2 fruit fly cellular contexts compared by ENCODE assay signal in the genomic region with DNA sequence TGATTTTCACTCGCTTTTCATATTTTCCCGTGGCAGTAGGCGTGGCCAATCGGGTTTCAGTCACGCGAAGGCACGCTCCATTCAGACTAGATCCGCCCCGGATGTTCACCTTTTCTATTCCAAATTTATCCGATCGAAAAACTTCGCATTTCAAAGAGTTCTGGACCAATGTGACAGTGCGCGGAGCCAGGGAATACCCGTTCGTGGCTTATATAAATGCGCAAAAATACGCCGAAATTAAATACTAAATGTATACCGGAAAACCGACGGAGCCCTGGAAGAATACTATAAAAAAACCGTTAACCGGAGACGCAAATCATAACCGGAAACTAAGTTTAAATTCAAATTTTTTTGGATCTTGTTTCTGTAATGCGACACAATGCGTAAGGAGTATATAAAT.
TF ChIP-seq lines count a peak whose summit lies in the region.

A gene (minus strand): TSS at position 181 of the 400 bp plus-strand sequence.

TF ChIP-seq in whole organism, embryonic, 481 proteins besides CTCF, POLR2A, EP300 and RAD21 (continued from another document and continues in another):
- TF ChIP-seq Sox102F (GFP tag; optimal IDR thresholded peaks at IDR 0.05; lab: Kevin White, UChicago): no peak
- TF ChIP-seq dysf (GFP tag; IDR thresholded peaks at IDR 0.05; lab: Robert Waterston, UW): peak; percentile 64; the same call in 2 of the 3 replicates
- TF ChIP-seq Gug (GFP tag; IDR thresholded peaks at IDR 0.05; lab: Robert Waterston, UW): no peak
- peak; percentile 47 for TF ChIP-seq Sry-δ (GFP tag; optimal IDR thresholded peaks at IDR 0.05; lab: Kevin White, UChicago)
- TF ChIP-seq CG4854 (GFP tag; optimal IDR thresholded peaks at IDR 0.05; lab: Kevin White, UChicago): peak; percentile 18
- TF ChIP-seq CG17361 (GFP tag; IDR thresholded peaks at IDR 0.05; lab: Robert Waterston, UW): peak; percentile 60; the same call in 1 of the 3 replicates
- no peak for TF ChIP-seq TFAM (GFP tag; optimal IDR thresholded peaks at IDR 0.05; lab: Kevin White, UChicago)
- peak; percentile 89 for TF ChIP-seq MESR4 (GFP tag; optimal IDR thresholded peaks at IDR 0.05; lab: Kevin White, UChicago)
- no peak for TF ChIP-seq NC2α (GFP tag; optimal IDR thresholded peaks at IDR 0.05; lab: Kevin White, UChicago)
- TF ChIP-seq fd3F (GFP tag; optimal IDR thresholded peaks at IDR 0.05; lab: Kevin White, UChicago): peak; percentile 10
- 0 out of 2 replicates have a peak, but pooled peaks have one; percentile 4 for TF ChIP-seq sim (GFP tag; IDR thresholded peaks at IDR 0.05; lab: Robert Waterston, UW)
- TF ChIP-seq tin (GFP tag; optimal IDR thresholded peaks at IDR 0.05; lab: Kevin White, UChicago): peak; percentile 9
- TF ChIP-seq Dll (GFP tag; IDR thresholded peaks at IDR 0.05; lab: Robert Waterston, UW; ENCODE audit: partially characterized antibody): no peak
- no peak for TF ChIP-seq Lim3 (GFP tag; IDR thresholded peaks at IDR 0.05; lab: Robert Waterston, UW)
- TF ChIP-seq CG17385 (GFP tag; optimal IDR thresholded peaks at IDR 0.05; lab: Kevin White, UChicago): peak; percentile 48
- peak; percentile 49 for TF ChIP-seq CG30403 (GFP tag; optimal IDR thresholded peaks at IDR 0.05; lab: Kevin White, UChicago)
- peak; percentile 48 for TF ChIP-seq CG6813 (GFP tag; optimal IDR thresholded peaks at IDR 0.05; lab: Kevin White, UChicago)
- peak; percentile 15; the same call in 1 of the 2 replicates for TF ChIP-seq wdn (GFP tag; IDR thresholded peaks at IDR 0.05; lab: Robert Waterston, UW)
- no peak for TF ChIP-seq CG6254 (GFP tag; optimal IDR thresholded peaks at IDR 0.05; lab: Kevin White, UChicago)
- peak; percentile 32 for TF ChIP-seq disco-r (GFP tag; optimal IDR thresholded peaks at IDR 0.05; lab: Kevin White, UChicago)
- no peak for TF ChIP-seq CG8765 (GFP tag; IDR thresholded peaks at IDR 0.05; lab: Robert Waterston, UW)
- peak; percentile 5; the same call in 1 of the 2 replicates for TF ChIP-seq Xrp1 (GFP tag; IDR thresholded peaks at IDR 0.05; lab: Robert Waterston, UW)
- TF ChIP-seq CG32532 (GFP tag; IDR thresholded peaks at IDR 0.05; lab: Robert Waterston, UW): peak; percentile 63
- no peak for TF ChIP-seq otp (GFP tag; IDR thresholded peaks at IDR 0.05; lab: Robert Waterston, UW)
- TF ChIP-seq Asciz (GFP tag; optimal IDR thresholded peaks at IDR 0.05; lab: Kevin White, UChicago): peak; percentile 50
- TF ChIP-seq grn (GFP tag; optimal IDR thresholded peaks at IDR 0.05; lab: Kevin White, UChicago): peak; percentile 44
- no peak for TF ChIP-seq CG3065 (GFP tag; optimal IDR thresholded peaks at IDR 0.05; lab: Kevin White, UChicago)
- no peak for TF ChIP-seq ro (GFP tag; IDR thresholded peaks at IDR 0.05; lab: Robert Waterston, UW)
- no peak for TF ChIP-seq Ravus (GFP tag; IDR thresholded peaks at IDR 0.05; lab: Robert Waterston, UW)
- no peak for TF ChIP-seq CG6175 (GFP tag; IDR thresholded peaks at IDR 0.05; lab: Robert Waterston, UW)
- TF ChIP-seq CG10565 (GFP tag; optimal IDR thresholded peaks at IDR 0.05; lab: Kevin White, UChicago): no peak
- TF ChIP-seq Dfd (GFP tag; optimal IDR thresholded peaks at IDR 0.05; lab: Kevin White, UChicago): no peak
- peak; percentile 76 for TF ChIP-seq caup (GFP tag; optimal IDR thresholded peaks at IDR 0.05; lab: Kevin White, UChicago; ENCODE audit: severe bottlenecking)
- TF ChIP-seq CG1529 (GFP tag; optimal IDR thresholded peaks at IDR 0.05; lab: Kevin White, UChicago): peak; percentile 7
- no peak for TF ChIP-seq sc (optimal IDR thresholded peaks at IDR 0.05; lab: Kevin White, UChicago)
- TF ChIP-seq sc (GFP tag; optimal IDR thresholded peaks at IDR 0.05; lab: Kevin White, UChicago): no peak
- TF ChIP-seq CG12299 (tag; optimal IDR thresholded peaks at IDR 0.05; lab: Kevin White, UChicago): peak; percentile 48
- TF ChIP-seq CG8089 (GFP tag; optimal IDR thresholded peaks at IDR 0.05; lab: Kevin White, UChicago): no peak
- 0 out of 2 replicates have a peak, but pooled peaks have one; percentile 24 for TF ChIP-seq hbn (GFP tag; IDR thresholded peaks at IDR 0.05; lab: Robert Waterston, UW; ENCODE audit: partially characterized antibody)
- TF ChIP-seq Hsf (GFP tag; optimal IDR thresholded peaks at IDR 0.05; lab: Kevin White, UChicago): peak; percentile 60
- no peak for TF ChIP-seq CG12155 (GFP tag; optimal IDR thresholded peaks at IDR 0.05; lab: Kevin White, UChicago)
- peak; percentile 31 for TF ChIP-seq pho (GFP tag; optimal IDR thresholded peaks at IDR 0.05; lab: Kevin White, UChicago)
- no peak for TF ChIP-seq run (tag; optimal IDR thresholded peaks at IDR 0.05; lab: Kevin White, UChicago)
- TF ChIP-seq eyg (GFP tag; optimal IDR thresholded peaks at IDR 0.05; lab: Kevin White, UChicago): peak; percentile 78
- TF ChIP-seq CG11560 (tag; IDR thresholded peaks at IDR 0.05; lab: Robert Waterston, UW): no peak
- TF ChIP-seq fu2 (GFP tag; optimal IDR thresholded peaks at IDR 0.05; lab: Kevin White, UChicago): no peak
- no peak for TF ChIP-seq CG16815 (GFP tag; optimal IDR thresholded peaks at IDR 0.05; lab: Kevin White, UChicago)
- peak; percentile 45 for TF ChIP-seq CG10979 (tag; optimal IDR thresholded peaks at IDR 0.05; lab: Kevin White, UChicago)
- TF ChIP-seq tna (GFP tag; IDR thresholded peaks at IDR 0.05; lab: Robert Waterston, UW; ENCODE audit: partially characterized antibody): no peak
- TF ChIP-seq Atf6 (GFP tag; IDR thresholded peaks at IDR 0.05; lab: Robert Waterston, UW): no peak
- no peak for TF ChIP-seq CG17612 (GFP tag; IDR thresholded peaks at IDR 0.05; lab: Robert Waterston, UW)
- TF ChIP-seq salm (tag; optimal IDR thresholded peaks at IDR 0.05; lab: Kevin White, UChicago): peak; percentile 66
- peak; percentile 32; the same call in 1 of the 2 replicates for TF ChIP-seq Ptx1 (GFP tag; IDR thresholded peaks at IDR 0.05; lab: Robert Waterston, UW)
- no peak for TF ChIP-seq CG9932 (GFP tag; IDR thresholded peaks at IDR 0.05; lab: Robert Waterston, UW)
- peak; percentile 66 for TF ChIP-seq CG10431 (GFP tag; optimal IDR thresholded peaks at IDR 0.05; lab: Kevin White, UChicago)
- no peak for TF ChIP-seq CG14860 (GFP tag; IDR thresholded peaks at IDR 0.05; lab: Robert Waterston, UW; ENCODE audit: partially characterized antibody)
- peak; percentile 29 for TF ChIP-seq CG15011 (GFP tag; optimal IDR thresholded peaks at IDR 0.05; lab: Kevin White, UChicago)
- no peak for TF ChIP-seq CG10959 (GFP tag; IDR thresholded peaks at IDR 0.05; lab: Robert Waterston, UW)
- TF ChIP-seq bsh (GFP tag; optimal IDR thresholded peaks at IDR 0.05; lab: Kevin White, UChicago): peak in 1 of 2 experiments; percentile 41
- peak; percentile 46 for TF ChIP-seq CG9817 (tag; optimal IDR thresholded peaks at IDR 0.05; lab: Kevin White, UChicago)
- TF ChIP-seq E2f2 (GFP tag; IDR thresholded peaks at IDR 0.05; lab: Robert Waterston, UW): peak; percentile 82
- TF ChIP-seq CG1602 (GFP tag; optimal IDR thresholded peaks at IDR 0.05; lab: Kevin White, UChicago): no peak
- peak; percentile 99 for TF ChIP-seq gfzf (GFP tag; optimal IDR thresholded peaks at IDR 0.05; lab: Kevin White, UChicago)

TF ChIP-seq in whole organism, prepupa, 60 proteins besides CTCF, POLR2A, EP300 and RAD21 (continued from another document):
- TF ChIP-seq CG15336 (GFP tag; IDR thresholded peaks at IDR 0.05; lab: Robert Waterston, UW) (peak; percentile 20; the same call in 1 of the 2 replicates), Met (GFP tag; optimal IDR thresholded peaks at IDR 0.05; lab: Kevin White, UChicago) (peak; percentile 54), Ets96B (tag; optimal IDR thresholded peaks at IDR 0.05; lab: Kevin White, UChicago) (no peak), CG10669 (GFP tag; optimal IDR thresholded peaks at IDR 0.05; lab: Kevin White, UChicago) (peak; percentile 6), salr (GFP tag; optimal IDR thresholded peaks at IDR 0.05; lab: Kevin White, UChicago) (peak in 1 of 2 experiments; percentile 8), CG16779 (tag; optimal IDR thresholded peaks at IDR 0.05; lab: Kevin White, UChicago) (peak; percentile 29), Hr39 (GFP tag; optimal IDR thresholded peaks at IDR 0.05; lab: Kevin White, UChicago) (peak; percentile 16), svp (GFP tag; lab: Kevin White, UChicago) (no peak), CG4318 (GFP tag; optimal IDR thresholded peaks at IDR 0.05; lab: Kevin White, UChicago) (no peak)
